Worm (Caenorhabditis elegans) whole organism, L3 larva: ENCODE data around the gene smi-1.

Experiments used
- ama-1 ChIP-seq: fragments of 150-350 bp; optimal IDR thresholded peaks from 2 replicates; lab custom pipeline; 2018
- ceh-82 ChIP-seq: fragments of 150-350 bp; optimal IDR thresholded peaks from 2 replicates; lab custom pipeline; 2014; ENCODE audit warnings: missing biosample characterization, missing genetic modification characterization
- daf-12 ChIP-seq: fragments of 150-350 bp; optimal IDR thresholded peaks from 2 replicates; lab custom pipeline; 2014; ENCODE audit warnings: missing biosample characterization, missing genetic modification reagents, missing genetic modification characterization
- egl-27 ChIP-seq: sonication (generic microtip); optimal IDR thresholded peaks from 4 replicates; lab custom pipeline; 2017; ENCODE audit warnings: missing biosample characterization, missing genetic modification reagents, missing genetic modification characterization
- elt-3 ChIP-seq, 3 experiments: fragments of 150-350 bp in 1 of 3; sonication (generic microtip) in 2 of 3; optimal IDR thresholded peaks; 2 replicates in 2 of 3; 4 replicates in 1 of 3; lab custom pipeline; 2014 to 2017; ENCODE audit warnings: missing biosample characterization in 3 of 3, missing genetic modification characterization in 3 of 3
- fkh-10 ChIP-seq: sonication (generic microtip); optimal IDR thresholded peaks from 2 replicates; lab custom pipeline; 2017; ENCODE audit warnings: missing biosample characterization, missing genetic modification reagents, missing genetic modification characterization
- mml-1 ChIP-seq: fragments of 150-350 bp; sonication (generic microtip); optimal IDR thresholded peaks from 3 replicates; lab custom pipeline; 2014; ENCODE audit warnings: missing biosample characterization, missing genetic modification characterization
- nhr-11 ChIP-seq: fragments of 150-350 bp; optimal IDR thresholded peaks from 2 replicates; lab custom pipeline; 2014; ENCODE audit warnings: missing biosample characterization, missing genetic modification characterization
- nhr-25 ChIP-seq: sonication (generic microtip); optimal IDR thresholded peaks from 2 replicates; lab custom pipeline; 2017; ENCODE audit warnings: missing biosample characterization, missing genetic modification characterization
- pqm-1 ChIP-seq: fragments of 150-350 bp; optimal IDR thresholded peaks from 2 replicates; lab custom pipeline; 2017; ENCODE audit warnings: missing biosample characterization, missing genetic modification characterization, inconsistent platforms
- unc-39 ChIP-seq: sonication (generic microtip); optimal IDR thresholded peaks from 4 replicates; lab custom pipeline; 2017; ENCODE audit warnings: missing biosample characterization, missing genetic modification characterization
- unc-62 ChIP-seq: fragments of 150-350 bp; sonication (generic microtip); optimal IDR thresholded peaks from 4 replicates; lab custom pipeline; 2014; ENCODE audit warnings: missing biosample characterization, missing genetic modification reagents, missing genetic modification characterization

DNA sequence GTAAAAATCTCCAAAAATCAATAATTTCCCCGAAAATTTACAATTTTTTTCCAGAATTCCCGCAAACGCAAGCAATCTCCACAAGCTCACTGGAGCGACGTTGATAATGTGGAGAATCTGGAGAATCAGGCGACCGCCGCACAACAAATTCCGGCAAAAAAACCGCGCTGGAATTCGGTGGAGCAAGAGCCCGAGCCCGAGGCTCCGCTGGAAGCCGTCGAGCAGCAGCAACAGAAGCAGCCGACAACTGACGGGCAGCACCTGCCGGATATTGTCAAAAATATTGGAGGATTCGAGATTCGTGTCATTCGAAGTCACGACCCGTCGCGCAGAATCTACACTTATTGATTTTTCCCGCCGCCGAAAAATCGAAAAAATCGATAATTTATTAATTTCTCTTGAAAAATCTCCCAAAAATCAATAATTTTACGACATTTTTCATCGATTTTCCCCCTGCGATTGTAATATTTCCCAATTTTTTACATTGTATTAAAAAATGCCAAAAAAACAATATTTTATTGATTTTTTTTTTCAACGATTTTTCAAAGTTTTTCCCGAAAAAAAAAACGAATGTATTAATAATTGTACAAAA lies 25.9 kb upstream of the smi-1 start:
- no peak for TF ChIP-seq daf-12 (tag; lab: Kevin White, UChicago)
- TF ChIP-seq ceh-82 (tag; lab: Kevin White, UChicago): no peak
- no peak for TF ChIP-seq unc-39
- TF ChIP-seq fkh-10 (GFP tag; lab: Kevin White, UChicago): no peak
- no peak for TF ChIP-seq mml-1 (tag; lab: Kevin White, UChicago)
- TF ChIP-seq unc-62 (GFP tag; lab: Kevin White, UChicago): no peak
- no peak for TF ChIP-seq egl-27 (tag; lab: Kevin White, UChicago)
- TF ChIP-seq nhr-11: no peak
- TF ChIP-seq elt-3 (tag; optimal IDR thresholded peaks at IDR 0.05; lab: Kevin White, UChicago): no peak
- no peak for TF ChIP-seq nhr-25 (tag; lab: Kevin White, UChicago)
- no peak for TF ChIP-seq ama-1 (lab: Kevin White, UChicago)
- no peak for TF ChIP-seq pqm-1 (tag; lab: Kevin White, UChicago)
